Fruit fly (Drosophila melanogaster) whole organism, embryonic: Measurements from ENCODE around the gene CG4374.
A peak's percentile ranks its signal among the peaks of the same experiment; 100 is the strongest.

Source experiments
- Asciz ChIP-seq: fragments of 200-800 bp; sonication (Bioruptor generic); optimal IDR thresholded peaks from 2 replicates; lab custom pipeline; 2017; ENCODE audit warnings: missing biosample characterization, mild to moderate bottlenecking, missing genetic modification characterization, missing genetic modification reagents
- B-H1 ChIP-seq: fragments of 200-800 bp; sonication (Bioruptor generic); IDR thresholded peaks from 3 replicates; pipeline ENCODE4 v1.3.6; 2022; ENCODE audit warnings: missing biosample characterization, missing genetic modification characterization
- CG10209 ChIP-seq: fragments of 200-800 bp; sonication (Bioruptor generic); optimal IDR thresholded peaks from 3 replicates; lab custom pipeline; 2017; ENCODE audit warnings: missing biosample characterization, mild to moderate bottlenecking, missing genetic modification characterization, missing genetic modification reagents
- CG11093 ChIP-seq: fragments of 200-800 bp; sonication (Bioruptor generic); IDR thresholded peaks from 3 replicates; pipeline ENCODE4 v1.3.6; 2022; ENCODE audit warnings: missing biosample characterization, missing genetic modification characterization
- CG12071 ChIP-seq: fragments of 200-800 bp; sonication (Bioruptor generic); optimal IDR thresholded peaks from 3 replicates; lab custom pipeline; 2018; ENCODE audit warnings: missing biosample characterization, mild to moderate bottlenecking, missing genetic modification characterization
- CG12104 ChIP-seq: fragments of 200-800 bp; sonication (Bioruptor generic); optimal IDR thresholded peaks from 3 replicates; lab custom pipeline; 2016; ENCODE audit warnings: missing biosample characterization, missing genetic modification characterization
- CG1233 ChIP-seq: fragments of 200-800 bp; sonication (Bioruptor generic); optimal IDR thresholded peaks from 4 replicates; lab custom pipeline; 2018; ENCODE audit warnings: missing biosample characterization, mild to moderate bottlenecking, missing genetic modification characterization
- CG14965 ChIP-seq: fragments of 200-800 bp; sonication (Bioruptor generic); optimal IDR thresholded peaks from 2 replicates; lab custom pipeline; 2016; ENCODE audit warnings: missing biosample characterization, missing genetic modification characterization, borderline replicate concordance
- CG15601 ChIP-seq: fragments of 200-800 bp; sonication (Bioruptor generic); optimal IDR thresholded peaks from 3 replicates; lab custom pipeline; 2019; ENCODE audit warnings: missing biosample characterization, mild to moderate bottlenecking, missing genetic modification characterization, moderate library complexity
- CG16815 ChIP-seq: fragments of 200-800 bp; sonication (Bioruptor generic); optimal IDR thresholded peaks from 3 replicates; lab custom pipeline; 2017; ENCODE audit warnings: missing biosample characterization, mild to moderate bottlenecking, missing genetic modification characterization
- CG17328 ChIP-seq: fragments of 200-800 bp; sonication (Bioruptor generic); IDR thresholded peaks from 2 replicates; pipeline ENCODE4 v1.3.6; 2022; ENCODE audit warnings: missing biosample characterization, missing genetic modification characterization
- CG2199 ChIP-seq: fragments of 200-800 bp; sonication (Bioruptor generic); IDR thresholded peaks from 3 replicates; pipeline ENCODE4 v1.3.6; 2022; ENCODE audit warnings: missing biosample characterization, missing genetic modification characterization
- CG2875 ChIP-seq: fragments of 200-800 bp; sonication (Bioruptor generic); optimal IDR thresholded peaks from 2 replicates; lab custom pipeline; 2017; ENCODE audit warnings: missing biosample characterization, mild to moderate bottlenecking, missing genetic modification characterization, missing genetic modification reagents
- CG31224 ChIP-seq: fragments of 200-800 bp; sonication (Bioruptor generic); IDR thresholded peaks from 2 replicates; pipeline ENCODE4 v1.3.6; 2022; ENCODE audit warnings: missing biosample characterization, missing genetic modification characterization
- CG3995 ChIP-seq: fragments of 200-800 bp; sonication (Bioruptor generic); optimal IDR thresholded peaks from 3 replicates; lab custom pipeline; 2016; ENCODE audit warnings: missing biosample characterization, missing genetic modification characterization
- CG4820 ChIP-seq: fragments of 200-800 bp; sonication (Bioruptor generic); optimal IDR thresholded peaks from 3 replicates; lab custom pipeline; 2016; ENCODE audit warnings: missing biosample characterization, missing genetic modification characterization
- CG6272 ChIP-seq: fragments of 200-800 bp; sonication (Bioruptor generic); IDR thresholded peaks from 2 replicates; pipeline ENCODE4 v1.3.6; 2022; ENCODE audit warnings: missing biosample characterization, missing genetic modification characterization
- CG6689 ChIP-seq: fragments of 200-800 bp; sonication (Bioruptor generic); IDR thresholded peaks from 2 replicates; pipeline ENCODE4 v1.3.6; 2022; ENCODE audit warnings: missing biosample characterization, missing genetic modification characterization
- CG7987 ChIP-seq: fragments of 200-800 bp; sonication (Bioruptor generic); optimal IDR thresholded peaks from 2 replicates; lab custom pipeline; 2018; ENCODE audit warnings: missing biosample characterization, mild to moderate bottlenecking, missing genetic modification characterization, moderate library complexity
- CG8290 ChIP-seq, 3 experiments: fragments of 200-800 bp; sonication (Bioruptor generic); optimal IDR thresholded peaks; 2 replicates each; lab custom pipeline; 2016 to 2019; ENCODE audit warnings: missing biosample characterization in 3 of 3, missing genetic modification characterization in 3 of 3, mild to moderate bottlenecking in 2 of 3, moderate library complexity in 1 of 3
- CG8478 ChIP-seq: fragments of >200 bp; optimal IDR thresholded peaks from 2 replicates; lab custom pipeline; 2018
- Camta ChIP-seq: fragments of 200-800 bp; sonication (Bioruptor generic); optimal IDR thresholded peaks from 2 replicates; lab custom pipeline; 2016; ENCODE audit warnings: missing biosample characterization, missing genetic modification characterization
- CoRest ChIP-seq: fragments of 200-800 bp; sonication (Bioruptor generic); optimal IDR thresholded peaks from 3 replicates; lab custom pipeline; 2018; ENCODE audit warnings: missing biosample characterization, mild to moderate bottlenecking, missing genetic modification characterization, moderate library complexity
- D ChIP-seq, 2 experiments: fragments of 200-800 bp in 1 of 2; fragments of >200 bp in 1 of 2; sonication (Bioruptor generic) in 1 of 2; optimal IDR thresholded peaks; 2 replicates in 1 of 2; 3 replicates in 1 of 2; lab custom pipeline; 2017; ENCODE audit warnings: mild to moderate bottlenecking in 1 of 2, missing biosample characterization in 1 of 2, missing genetic modification characterization in 1 of 2, missing genetic modification reagents in 1 of 2
- Ets65A ChIP-seq: fragments of 200-800 bp; sonication (Bioruptor generic); peaks from one replicate; lab custom pipeline; 2016; ENCODE audit warnings: missing biosample characterization, missing genetic modification characterization
- Kr ChIP-seq: fragments of 200-800 bp; sonication (Bioruptor generic); optimal IDR thresholded peaks from 2 replicates; lab custom pipeline; 2017; ENCODE audit warnings: missing biosample characterization, mild to moderate bottlenecking, missing genetic modification characterization
- NfI ChIP-seq: fragments of 200-800 bp; sonication (Bioruptor generic); optimal IDR thresholded peaks from 3 replicates; lab custom pipeline; 2018; ENCODE audit warnings: missing biosample characterization, mild to moderate bottlenecking, missing genetic modification characterization, moderate library complexity
- Usf ChIP-seq: fragments of 200-800 bp; sonication (Bioruptor generic); optimal IDR thresholded peaks from 2 replicates; lab custom pipeline; 2017; ENCODE audit warnings: missing genotype, missing biosample characterization, missing genetic modification characterization
- Xbp1 ChIP-seq: fragments of 200-800 bp; sonication (Bioruptor generic); optimal IDR thresholded peaks from 3 replicates; lab custom pipeline; 2016; ENCODE audit warnings: missing biosample characterization, mild to moderate bottlenecking, missing genetic modification characterization
- bcd ChIP-seq: fragments of 200-800 bp; sonication (Bioruptor generic); optimal IDR thresholded peaks from 2 replicates; lab custom pipeline; 2017; ENCODE audit warnings: missing biosample characterization, mild to moderate bottlenecking, missing genetic modification characterization
- ci ChIP-seq: fragments of 200-800 bp; sonication (Bioruptor generic); IDR thresholded peaks from 3 replicates; pipeline ENCODE4 v1.3.6; 2022; ENCODE audit warnings: missing biosample characterization, missing genetic modification characterization
- dan ChIP-seq: fragments of 200-800 bp; sonication (Bioruptor generic); IDR thresholded peaks from 2 replicates; pipeline ENCODE4 v1.3.6; 2022; ENCODE audit warnings: missing biosample characterization, missing genetic modification characterization
- disco-r ChIP-seq: fragments of 200-800 bp; sonication (Bioruptor generic); optimal IDR thresholded peaks from 2 replicates; lab custom pipeline; 2016; ENCODE audit warnings: missing biosample characterization, missing genetic modification characterization
- nau ChIP-seq: fragments of 200-800 bp; sonication (Bioruptor generic); optimal IDR thresholded peaks from 3 replicates; lab custom pipeline; 2017; ENCODE audit warnings: missing biosample characterization, mild to moderate bottlenecking, missing genetic modification characterization, missing genetic modification reagents
- odd ChIP-seq: fragments of 200-800 bp; sonication (Bioruptor generic); optimal IDR thresholded peaks from 2 replicates; lab custom pipeline; 2017; ENCODE audit warnings: missing biosample characterization, mild to moderate bottlenecking, missing genetic modification characterization
- peb ChIP-seq: fragments of 200-800 bp; sonication (Bioruptor generic); IDR thresholded peaks from 2 replicates; pipeline ENCODE4 v1.3.6; 2022; ENCODE audit warnings: missing biosample characterization, missing genetic modification characterization
- pnt ChIP-seq: fragments of 200-800 bp; sonication (Bioruptor generic); optimal IDR thresholded peaks from 3 replicates; lab custom pipeline; 2016; ENCODE audit warnings: missing biosample characterization, missing genetic modification characterization
- ranshi ChIP-seq: fragments of 200-800 bp; sonication (Bioruptor generic); IDR thresholded peaks from 2 replicates; pipeline ENCODE4 v1.3.6; 2022; ENCODE audit warnings: missing biosample characterization, missing genetic modification characterization
- repo ChIP-seq: fragments of 200-800 bp; sonication (Bioruptor generic); optimal IDR thresholded peaks from 2 replicates; lab custom pipeline; 2016; ENCODE audit warnings: missing biosample characterization, missing genetic modification characterization
- sc ChIP-seq, 3 experiments: fragments of >200 bp in 2 of 3; fragments of 200-800 bp in 1 of 3; sonication (Bioruptor generic) in 1 of 3; optimal IDR thresholded peaks; 2 replicates in 2 of 3; 3 replicates in 1 of 3; lab custom pipeline; 2017; ENCODE audit warnings: mild to moderate bottlenecking in 1 of 3, missing biosample characterization in 1 of 3, missing genetic modification characterization in 1 of 3, missing genetic modification reagents in 1 of 3
- seq ChIP-seq: fragments of 200-800 bp; sonication (Bioruptor generic); IDR thresholded peaks from 2 replicates; pipeline ENCODE4 v1.3.6; 2022; ENCODE audit warnings: missing biosample characterization, missing genetic modification characterization
- shn ChIP-seq: fragments of 200-800 bp; sonication (Bioruptor generic); optimal IDR thresholded peaks from 3 replicates; lab custom pipeline; 2016; ENCODE audit warnings: missing biosample characterization, missing genetic modification characterization
- sob ChIP-seq: fragments of 200-800 bp; sonication (Bioruptor generic); IDR thresholded peaks from 2 replicates; pipeline ENCODE4 v1.3.6; 2022; ENCODE audit warnings: missing biosample characterization, missing genetic modification characterization
- sug ChIP-seq: fragments of 200-800 bp; optimal IDR thresholded peaks from 2 replicates; lab custom pipeline; 2019; ENCODE audit warnings: missing biosample characterization, mild to moderate bottlenecking, missing genetic modification characterization, moderate library complexity
- tio ChIP-seq: fragments of 200-800 bp; sonication (Bioruptor generic); optimal IDR thresholded peaks from 2 replicates; lab custom pipeline; 2017; ENCODE audit warnings: missing biosample characterization, missing genetic modification characterization, inconsistent platforms
- tup ChIP-seq: fragments of 200-800 bp; sonication (Bioruptor generic); optimal IDR thresholded peaks from 2 replicates; lab custom pipeline; 2016; ENCODE audit warnings: missing biosample characterization, mild to moderate bottlenecking, missing genetic modification characterization, moderate library complexity
- wek ChIP-seq: fragments of 200-800 bp; sonication (Bioruptor generic); optimal IDR thresholded peaks from 3 replicates; lab custom pipeline; 2018; ENCODE audit warnings: missing biosample characterization, mild to moderate bottlenecking, missing genetic modification characterization, moderate library complexity
- zfh1 ChIP-seq: fragments of 200-800 bp; sonication (Bioruptor generic); IDR thresholded peaks from 3 replicates; pipeline ENCODE4 v1.3.6; 2022; ENCODE audit warnings: missing biosample characterization, missing genetic modification characterization

Gene CG4374

dm6 chr3R:23445249-23445916, 26.7 kb downstream of the CG4374 start (continued):
- TF ChIP-seq peb (GFP tag; lab: Robert Waterston, UW) (no peak), Ets65A (GFP tag; lab: Kevin White, UChicago) (peak; percentile 80), CG3995 (GFP tag; lab: Kevin White, UChicago) (no peak), odd (GFP tag; lab: Kevin White, UChicago) (peak; percentile 41), CG14965 (no peak), Usf (GFP tag; lab: Kevin White, UChicago) (peak; percentile 0), B-H1 (GFP tag; lab: Robert Waterston, UW) (0 out of 3 replicates have a peak, but pooled peaks have one; percentile 26), CG8290 (GFP tag; optimal IDR thresholded peaks at IDR 0.05; lab: Kevin White, UChicago) (no peak), CG8290 (tag; optimal IDR thresholded peaks at IDR 0.05; lab: Kevin White, UChicago) (peak in 1 of 2 experiments; percentile 64), zfh1 (GFP tag; lab: Robert Waterston, UW) (peak; percentile 21; the same call in 1 of the 3 replicates), Kr (GFP tag; lab: Kevin White, UChicago) (no peak), CG15601 (tag; lab: Kevin White, UChicago) (peak; percentile 15), shn (GFP tag; lab: Kevin White, UChicago) (no peak), CG17328 (GFP tag; lab: Robert Waterston, UW) (peak; percentile 36; the same call in 1 of the 2 replicates), disco-r (GFP tag; lab: Kevin White, UChicago) (no peak), D (optimal IDR thresholded peaks at IDR 0.05; lab: Kevin White, UChicago) (no peak), D (GFP tag; optimal IDR thresholded peaks at IDR 0.05; lab: Kevin White, UChicago) (peak; percentile 48), CG1233 (GFP tag; lab: Kevin White, UChicago) (peak; percentile 29), nau (GFP tag; lab: Kevin White, UChicago) (peak; percentile 19), CG12104 (GFP tag; lab: Kevin White, UChicago) (no peak), CG16815 (GFP tag; lab: Kevin White, UChicago) (peak; percentile 3), CG2875 (GFP tag; lab: Kevin White, UChicago) (peak; percentile 54), CG10209 (peak; percentile 41), CG11093 (GFP tag; lab: Robert Waterston, UW) (peak; percentile 7; the same call in 1 of the 3 replicates), NfI (no peak), sug (tag; lab: Kevin White, UChicago) (no peak), Camta (GFP tag; lab: Kevin White, UChicago) (peak; percentile 31), ci (peak; percentile 76), CoRest (tag; lab: Kevin White, UChicago) (no peak), Asciz (GFP tag; lab: Kevin White, UChicago) (peak; percentile 52), repo (no peak), pnt (GFP tag; lab: Kevin White, UChicago) (no peak), Xbp1 (GFP tag; lab: Kevin White, UChicago) (peak; percentile 6), bcd (GFP tag; lab: Kevin White, UChicago) (peak; percentile 32), ranshi (GFP tag; lab: Robert Waterston, UW) (peak; percentile 6; the same call in 1 of the 2 replicates), sc (optimal IDR thresholded peaks at IDR 0.05; lab: Kevin White, UChicago) (no peak), sc (GFP tag; optimal IDR thresholded peaks at IDR 0.05; lab: Kevin White, UChicago) (peak; percentile 10), CG6689 (GFP tag; lab: Robert Waterston, UW) (peak; percentile 41; the same call in 1 of the 2 replicates), seq (GFP tag; lab: Robert Waterston, UW) (peak; percentile 18; the same call in 1 of the 2 replicates), tio (peak; percentile 26), wek (GFP tag; lab: Kevin White, UChicago) (peak; percentile 68), CG6272 (GFP tag; lab: Robert Waterston, UW) (no peak), sob (GFP tag; lab: Robert Waterston, UW) (no peak), dan (no peak), CG7987 (GFP tag; lab: Kevin White, UChicago) (peak; percentile 41), CG8478 (lab: Kevin White, UChicago) (no peak), CG31224 (GFP tag; lab: Robert Waterston, UW) (0 out of 2 replicates have a peak, but pooled peaks have one; percentile 14), CG4820 (no peak), tup (no peak), CG12071 (GFP tag; lab: Kevin White, UChicago) (peak; percentile 28), CG2199 (GFP tag; lab: Robert Waterston, UW) (no peak)
